Worm (Caenorhabditis elegans) whole organism, mixed stage, embryonic: ENCODE results near the gene nep-11.

ENCODE experiments used
- M03D4.4 ChIP-seq: sonication (generic microtip); optimal IDR thresholded peaks from 2 replicates; lab custom pipeline; 2017; ENCODE audit warnings: mild to moderate bottlenecking, missing genetic modification characterization, missing compliant biosample characterization
- elt-3 ChIP-seq: fragments of 150-350 bp; optimal IDR thresholded peaks from 2 replicates; lab custom pipeline; 2014; ENCODE audit warnings: missing biosample characterization, missing genetic modification characterization
- lin-32 ChIP-seq: fragments of 200-800 bp; sonication (Bioruptor generic); optimal IDR thresholded peaks from 2 replicates; lab custom pipeline; 2018; ENCODE audit warnings: mild to moderate bottlenecking, missing genetic modification characterization, missing compliant biosample characterization
- mls-2 ChIP-seq: sonication (generic microtip); optimal IDR thresholded peaks from 2 replicates; lab custom pipeline; 2016; ENCODE audit warnings: mild to moderate bottlenecking, missing genetic modification characterization, moderate library complexity, missing compliant biosample characterization
- sptf-1 ChIP-seq: sonication (generic microtip); optimal IDR thresholded peaks from 2 replicates; lab custom pipeline; 2017; ENCODE audit warnings: mild to moderate bottlenecking, missing genetic modification characterization, moderate library complexity, missing compliant biosample characterization
- unc-120 ChIP-seq: sonication (generic microtip); optimal IDR thresholded peaks from 2 replicates; lab custom pipeline; 2017; ENCODE audit warnings: missing genetic modification characterization, missing compliant biosample characterization; ENCODE audit not compliant: poor library complexity, severe bottlenecking
- unc-62 ChIP-seq: fragments of 150-350 bp; optimal IDR thresholded peaks from 2 replicates; lab custom pipeline; 2014; ENCODE audit warnings: missing biosample characterization, missing genetic modification reagents, missing genetic modification characterization
- zip-8 ChIP-seq: fragments of 150-350 bp; optimal IDR thresholded peaks from 2 replicates; lab custom pipeline; 2014; ENCODE audit warnings: missing biosample characterization, missing genetic modification characterization

DNA sequence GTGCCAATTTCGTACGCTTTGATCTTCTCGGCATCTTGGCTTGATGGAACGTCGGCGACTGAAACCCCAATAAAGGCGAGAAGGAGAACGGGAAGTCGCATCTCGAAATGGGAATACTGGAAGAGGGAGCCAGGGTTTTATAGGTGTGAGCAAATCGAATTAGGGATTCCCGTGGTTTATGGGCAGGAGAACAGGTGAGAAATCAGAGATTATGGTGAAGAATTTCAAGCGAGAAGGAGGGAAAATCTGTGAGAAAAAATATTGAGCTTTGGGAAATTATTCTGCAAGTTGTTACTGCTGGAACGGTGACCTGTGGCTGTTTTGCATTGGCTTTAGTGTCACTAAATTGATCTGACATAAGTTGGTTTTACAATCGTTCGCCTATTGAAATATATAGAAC lies 46.3 kb upstream of the nep-11 start, which contains the start of gene Y49F6B.13:
- TF ChIP-seq unc-120 (no peak), mls-2 (tag; lab: Kevin White, UChicago) (no peak), sptf-1 (no peak), lin-32 (GFP tag; lab: Kevin White, UChicago) (no peak), M03D4.4 (tag; lab: Kevin White, UChicago) (no peak), elt-3 (tag; lab: Kevin White, UChicago) (no peak), zip-8 (tag; lab: Kevin White, UChicago) (no peak), unc-62 (no peak)
